Worm (Caenorhabditis elegans): ENCODE results near the gene C45G9.12.

DNA sequence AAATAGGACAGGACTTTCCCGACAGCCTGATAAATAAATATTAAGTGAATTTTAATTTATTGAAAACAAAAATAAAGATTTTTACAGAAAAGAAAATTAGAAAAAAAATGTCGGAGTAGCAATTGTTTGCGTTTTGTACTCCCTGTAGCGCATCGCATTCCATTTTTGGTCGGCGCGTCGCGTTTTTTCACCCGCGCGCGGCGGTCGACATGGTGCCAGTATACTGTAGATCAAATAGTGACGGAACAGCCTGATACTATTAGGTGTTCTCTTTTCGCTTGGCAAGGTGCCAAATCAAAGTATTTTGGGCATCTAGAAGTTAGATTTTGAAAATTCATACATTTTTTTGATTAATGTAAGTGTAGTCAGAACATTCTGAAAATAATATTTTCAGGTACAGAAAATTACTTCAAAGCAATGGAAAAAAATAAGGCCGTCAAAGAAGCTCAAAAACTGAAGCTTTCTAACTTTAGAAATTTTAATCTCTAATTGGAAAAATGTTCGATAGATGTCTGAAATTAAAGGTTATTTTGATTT lies 27.4 kb upstream of the C45G9.12 start:
- no peak for TF ChIP-seq sea-2 (GFP tag; optimal IDR thresholded peaks at IDR 0.05)
- TF ChIP-seq nfya-1 (tag; optimal IDR thresholded peaks at IDR 0.05; ENCODE audit: insufficient read depth) = no peak
- no peak for TF ChIP-seq elt-2 (tag; optimal IDR thresholded peaks at IDR 0.05)
- no peak for TF ChIP-seq fkh-10 (GFP tag; optimal IDR thresholded peaks at IDR 0.05)
- TF ChIP-seq nhr-28 (tag; optimal IDR thresholded peaks at IDR 0.05) = no peak
- TF ChIP-seq mdl-1 (tag; optimal IDR thresholded peaks at IDR 0.05) = no peak

Measured in whole organism, L3 larva.